Fruit fly (Drosophila melanogaster) whole organism: ENCODE results near the gene CG6236.

Source experiments
- CG8478 ChIP-seq: fragments of >200 bp; optimal IDR thresholded peaks from 2 replicates; lab custom pipeline; 2018; ENCODE audit warnings: inconsistent platforms
- Dll ChIP-seq: fragments of >200 bp; optimal IDR thresholded peaks from 2 replicates; lab custom pipeline; 2017
- EcR ChIP-seq, 2 experiments: fragments of >200 bp; optimal IDR thresholded peaks; 2 replicates each; lab custom pipeline; 2017; ENCODE audit warnings: missing biosample characterization in 2 of 2, missing genetic modification characterization in 2 of 2, missing genetic modification reagents in 2 of 2
- pan ChIP-seq: fragments of >200 bp; optimal IDR thresholded peaks from 2 replicates; lab custom pipeline; 2017
- psq ChIP-seq: fragments of >200 bp; optimal IDR thresholded peaks from 2 replicates; lab custom pipeline; 2017
- usp ChIP-seq: fragments of >200 bp; optimal IDR thresholded peaks from 2 replicates; lab custom pipeline; 2017; ENCODE audit warnings: missing biosample characterization, missing genetic modification characterization, mixed read lengths

Gene CG6236

dm6 chr3R:15291551-15292223 lies 36.4 kb downstream of the CG6236 start:
- TF ChIP-seq psq (lab: Kevin White, UChicago) (no peak), CG8478 (lab: Kevin White, UChicago) (peak; percentile 76)

dm6 chr3R:15290642-15291118 lies 37.4 kb downstream of the CG6236 start, which contains the start of gene CG45218:
Gene CG45218 (minus strand): TSS chr3R:15290799.
- TF ChIP-seq CG8478 (lab: Kevin White, UChicago) (peak; percentile 2), psq (lab: Kevin White, UChicago) (no peak)

DNA sequence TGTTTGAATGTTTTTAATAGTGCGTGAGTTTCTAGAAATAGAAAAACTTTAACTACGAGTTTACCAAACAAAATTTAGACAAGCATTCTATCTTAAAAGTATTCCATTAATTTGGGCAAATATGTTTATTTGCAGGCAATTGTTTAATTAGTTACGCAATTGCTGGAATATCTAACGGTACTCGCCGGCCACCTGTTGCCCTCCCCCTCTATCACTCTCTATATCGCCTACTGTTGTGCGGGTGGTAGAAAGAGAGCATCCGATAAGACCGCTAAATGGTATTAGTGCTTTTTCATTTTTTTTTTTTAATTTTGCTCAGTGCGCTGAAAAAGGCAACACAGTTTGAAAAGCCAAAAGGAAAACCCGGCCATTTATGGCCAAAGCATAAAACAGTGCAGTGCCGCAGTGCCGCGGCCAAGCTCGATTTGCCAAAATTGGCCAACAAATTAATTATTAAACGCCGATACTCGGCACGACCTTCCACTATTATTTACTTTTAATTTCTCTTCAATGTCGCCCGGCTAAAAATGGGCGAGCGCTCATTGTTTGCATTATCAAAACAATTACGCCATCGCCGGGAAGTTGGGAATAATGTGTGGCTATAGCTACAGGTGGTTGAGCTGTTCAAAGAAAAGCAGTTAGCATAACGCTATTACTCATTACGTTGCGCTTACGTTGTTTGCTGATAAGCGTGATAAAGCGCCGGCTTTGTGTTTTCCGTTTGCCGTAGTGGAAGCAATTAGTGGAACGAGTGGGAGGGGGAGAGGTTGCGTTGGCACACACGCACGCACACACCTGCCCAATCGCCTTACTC lies 38.0 kb downstream of the CG6236 start:
- TF ChIP-seq pan (lab: Kevin White, UChicago): peak; percentile 3
- TF ChIP-seq CG8478 (lab: Kevin White, UChicago): no peak

DNA sequence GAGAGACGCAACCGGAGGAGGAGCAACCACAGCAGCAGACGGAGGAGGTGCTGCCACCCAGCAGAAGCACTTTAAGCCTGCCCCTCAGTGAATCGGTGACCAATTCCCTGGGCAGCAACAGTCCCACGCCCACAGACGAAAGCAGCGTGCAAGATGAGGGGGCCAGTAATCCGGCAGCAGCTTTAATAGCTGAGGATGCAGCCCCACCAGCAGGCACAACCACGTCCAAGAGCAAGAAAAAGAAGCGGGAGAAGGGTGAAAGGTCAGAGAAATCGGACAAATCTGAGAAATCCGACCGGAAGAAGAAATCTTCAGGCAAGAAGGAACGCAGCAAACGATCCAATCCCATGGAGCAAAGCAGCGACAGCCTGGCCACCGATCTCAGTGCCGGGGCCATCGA lies 39.3 kb downstream of the CG6236 start:
- no peak for TF ChIP-seq Dll (lab: Kevin White, UChicago)
- TF ChIP-seq CG8478 (lab: Kevin White, UChicago): no peak

DNA sequence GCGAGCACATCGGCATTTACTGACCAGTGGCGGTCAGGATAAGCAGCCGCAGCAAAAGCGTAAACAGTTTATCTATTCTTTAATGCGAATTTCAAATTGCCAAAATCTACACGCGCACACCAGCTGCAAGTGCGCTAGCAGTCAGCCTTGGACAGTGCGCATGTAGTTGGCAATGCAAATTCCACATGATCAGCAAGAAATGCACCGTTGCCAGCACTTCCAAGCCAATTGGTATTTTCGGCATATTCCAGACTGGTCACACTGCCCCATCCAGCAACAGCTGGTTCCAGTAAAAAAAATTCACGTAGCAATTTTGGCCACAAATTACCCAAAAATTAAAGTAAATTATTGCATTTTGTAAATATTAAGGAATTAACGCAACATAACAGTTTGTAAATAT lies 40.3 kb downstream of the CG6236 start:
- TF ChIP-seq CG8478 (lab: Kevin White, UChicago) (no peak), psq (lab: Kevin White, UChicago) (no peak), EcR (GFP tag; optimal IDR thresholded peaks at IDR 0.05; lab: Kevin White, UChicago) (no peak), pan (lab: Kevin White, UChicago) (no peak), usp (no peak), Dll (lab: Kevin White, UChicago) (no peak)

DNA sequence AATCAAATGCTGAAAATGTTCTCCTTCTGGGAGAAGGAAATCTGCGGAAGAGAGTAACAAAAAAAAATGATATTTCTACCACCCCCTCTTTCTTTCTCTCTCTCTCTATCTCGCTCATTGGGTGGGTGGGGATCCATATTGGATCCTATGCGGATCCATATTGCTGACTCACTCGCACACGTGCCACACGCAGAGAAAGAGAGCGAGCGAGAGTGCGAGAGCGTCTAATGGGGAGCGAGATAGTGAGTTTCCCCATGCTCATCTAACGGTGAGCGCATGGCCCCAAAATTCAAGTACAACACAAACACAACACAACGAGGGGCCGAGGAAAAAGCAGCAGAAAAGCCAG lies 41.4 kb downstream of the CG6236 start:
- TF ChIP-seq Dll (lab: Kevin White, UChicago) (no peak), CG8478 (lab: Kevin White, UChicago) (no peak), usp (no peak), psq (lab: Kevin White, UChicago) (no peak), EcR (GFP tag; optimal IDR thresholded peaks at IDR 0.05; lab: Kevin White, UChicago) (no peak), pan (lab: Kevin White, UChicago) (no peak)

DNA sequence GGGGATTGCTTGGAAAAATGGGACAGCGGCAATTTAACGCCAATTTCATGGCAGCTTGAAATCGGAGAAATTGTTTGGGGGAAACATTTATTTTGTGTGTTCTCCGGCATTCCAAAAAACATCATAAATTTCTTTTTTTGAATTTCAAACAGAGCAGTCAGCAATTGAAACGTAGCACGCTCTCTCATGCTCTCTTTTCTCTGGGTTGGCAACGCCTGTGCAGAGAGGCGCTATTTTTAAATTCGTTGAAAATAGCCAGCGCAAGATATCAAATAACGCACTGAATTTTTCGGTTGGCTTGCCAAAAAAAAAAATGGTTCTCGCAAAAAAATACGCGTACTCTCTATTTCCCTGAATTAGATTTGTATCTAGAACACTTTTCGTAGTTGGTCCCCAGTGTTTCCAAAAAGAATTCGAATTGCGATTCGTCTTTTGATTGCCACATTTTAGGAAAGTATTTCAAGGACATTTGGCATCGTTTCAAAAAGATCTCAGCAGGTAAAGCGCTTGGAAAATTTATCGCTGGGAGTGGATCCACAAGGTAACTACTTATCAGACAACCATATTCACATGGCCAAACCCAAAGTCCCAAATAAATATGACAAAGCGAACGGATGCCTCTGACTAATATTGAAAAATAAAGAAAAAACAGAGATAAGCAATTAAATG lies 41.9 kb downstream of the CG6236 start:
- TF ChIP-seq usp: no peak

dm6 chr3R:15282982-15283809 lies 44.9 kb downstream of the CG6236 start:
- TF ChIP-seq psq (lab: Kevin White, UChicago): no peak
- no peak for TF ChIP-seq usp
- TF ChIP-seq CG8478 (lab: Kevin White, UChicago): no peak
- TF ChIP-seq pan (lab: Kevin White, UChicago): no peak
- TF ChIP-seq EcR (GFP tag; optimal IDR thresholded peaks at IDR 0.05; lab: Kevin White, UChicago): no peak
- TF ChIP-seq Dll (lab: Kevin White, UChicago): no peak

DNA sequence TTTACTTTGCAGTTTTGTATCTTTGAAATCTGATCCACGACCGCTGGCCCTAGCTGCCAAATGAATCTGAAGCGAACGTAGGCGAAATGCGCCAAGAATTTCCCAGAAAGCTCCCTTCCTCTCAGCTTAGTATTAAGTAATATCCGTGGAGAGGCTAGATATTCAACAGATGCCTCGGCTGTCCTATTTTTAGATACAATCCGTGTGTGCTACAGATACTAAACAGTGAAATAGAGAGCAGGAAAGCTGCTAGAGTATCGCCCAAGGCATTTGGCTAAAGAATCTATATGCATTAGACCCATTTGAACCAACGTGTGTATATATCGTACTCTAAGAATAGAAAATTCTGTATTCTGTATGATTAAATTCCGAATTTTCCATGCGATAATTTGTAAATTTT lies 45.7 kb downstream of the CG6236 start:
- TF ChIP-seq usp: no peak
- TF ChIP-seq Dll (lab: Kevin White, UChicago): no peak
- no peak for TF ChIP-seq psq (lab: Kevin White, UChicago)
- no peak for TF ChIP-seq CG8478 (lab: Kevin White, UChicago)
- TF ChIP-seq EcR (GFP tag; optimal IDR thresholded peaks at IDR 0.05; lab: Kevin White, UChicago): no peak
- TF ChIP-seq pan (lab: Kevin White, UChicago): no peak

- TF ChIP-seq EcR (GFP tag; optimal IDR thresholded peaks at IDR 0.05; lab: Kevin White, UChicago) (no peak), psq (lab: Kevin White, UChicago) (no peak), usp (no peak), pan (lab: Kevin White, UChicago) (no peak), Dll (lab: Kevin White, UChicago) (no peak), CG8478 (lab: Kevin White, UChicago) (no peak)
These were observed 46.6 kb downstream of the CG6236 start for dm6 chr3R:15281335-15281963.

- no peak for TF ChIP-seq Dll (lab: Kevin White, UChicago)
- TF ChIP-seq usp: no peak
- no peak for TF ChIP-seq pan (lab: Kevin White, UChicago)
- TF ChIP-seq CG8478 (lab: Kevin White, UChicago): no peak
- TF ChIP-seq psq (lab: Kevin White, UChicago): no peak
- TF ChIP-seq EcR (GFP tag; optimal IDR thresholded peaks at IDR 0.05; lab: Kevin White, UChicago): no peak
These were observed 47.3 kb downstream of the CG6236 start for dm6 chr3R:15280619-15281334.
